Fruit fly (Drosophila melanogaster) whole organism, wandering third instar larva: Measurements from ENCODE around the gene CG18294.

Experiments used
- Hnf4 ChIP-seq: fragments of 200-800 bp; sonication (Bioruptor generic); optimal IDR thresholded peaks from 2 replicates; lab custom pipeline; 2016; ENCODE audit warnings: missing biosample characterization, mild to moderate bottlenecking, missing genetic modification characterization
- Rel ChIP-seq, 2 experiments: fragments of 200-800 bp; sonication (Bioruptor generic) in 1 of 2; optimal IDR thresholded peaks; 2 replicates in 1 of 2; 3 replicates in 1 of 2; lab custom pipeline; 2016 to 2019; ENCODE audit warnings: mild to moderate bottlenecking in 2 of 2, missing biosample characterization in 2 of 2, missing genetic modification characterization in 2 of 2, moderate library complexity in 1 of 2
- dmrt93B ChIP-seq: fragments of 200-800 bp; sonication (Bioruptor generic); optimal IDR thresholded peaks from 2 replicates; lab custom pipeline; 2018; ENCODE audit warnings: missing biosample characterization, mild to moderate bottlenecking, missing genetic modification characterization

DNA sequence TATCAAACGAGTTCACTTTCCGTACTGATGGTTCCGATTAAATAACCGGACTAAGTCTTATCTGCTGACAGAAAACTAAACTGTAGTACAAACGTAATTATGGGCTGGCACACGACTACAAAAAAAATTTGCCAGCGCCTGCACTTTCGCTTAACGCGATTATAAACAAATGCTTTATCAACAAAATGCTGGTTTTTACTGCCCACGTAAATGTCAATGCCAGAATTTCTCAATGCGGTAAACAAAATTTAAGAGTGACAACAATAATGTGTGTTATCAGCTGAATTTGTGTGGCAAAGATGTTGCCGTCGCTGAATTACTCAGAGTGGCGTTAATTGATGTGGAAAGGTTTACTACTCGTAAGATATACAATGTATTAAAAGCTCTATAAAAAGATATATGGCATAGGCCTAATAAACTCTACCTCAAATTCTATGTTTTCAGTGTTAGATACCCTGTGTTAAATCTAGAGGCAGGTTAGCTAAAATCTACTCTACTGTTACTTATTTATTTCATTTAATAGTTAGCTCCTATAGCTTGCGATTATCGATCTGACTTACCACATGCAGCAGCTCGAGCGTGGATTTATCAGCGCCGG lies 20.7 kb upstream of the CG18294 start:
- TF ChIP-seq dmrt93B (GFP tag; lab: Kevin White, UChicago): no peak
- no peak for TF ChIP-seq Rel (GFP tag; optimal IDR thresholded peaks at IDR 0.05; lab: Kevin White, UChicago)
- no peak for TF ChIP-seq Rel (tag; optimal IDR thresholded peaks at IDR 0.05; lab: Kevin White, UChicago)
- no peak for TF ChIP-seq Hnf4 (GFP tag; lab: Kevin White, UChicago)
